Worm (Caenorhabditis elegans): Measurements from ENCODE around the gene eor-1.

DNA sequence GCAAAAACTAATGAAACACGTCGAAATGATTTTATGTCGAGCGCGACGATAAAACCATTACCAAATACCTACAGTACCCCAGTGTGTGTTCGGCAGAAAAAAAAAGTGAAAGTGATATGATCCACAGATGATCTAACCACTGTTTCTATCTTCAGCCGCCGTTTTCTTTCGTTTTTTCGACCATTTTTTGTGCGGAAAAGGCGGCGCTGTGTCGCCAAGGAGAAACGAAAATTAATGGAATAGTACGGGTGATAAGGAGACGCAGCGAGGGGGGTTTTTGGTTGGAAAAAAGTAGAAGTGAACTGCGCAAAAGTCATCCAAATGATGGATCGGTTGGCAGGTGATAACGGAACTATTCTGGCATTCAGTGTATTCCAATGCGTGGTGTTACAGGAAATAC, 3.9 kb downstream of the eor-1 start:
- TF ChIP-seq F39B2.1 (GFP tag; IDR thresholded peaks at IDR 0.05) = no peak
- TF ChIP-seq ceh-27 (GFP tag; optimal IDR thresholded peaks at IDR 0.05) = no peak
- TF ChIP-seq F33H1.4 (GFP tag; IDR thresholded peaks at IDR 0.05) = no peak
- TF ChIP-seq T26A5.8 (tag; optimal IDR thresholded peaks at IDR 0.05) = no peak
- TF ChIP-seq unc-62 (GFP tag; optimal IDR thresholded peaks at IDR 0.05) = no peak
- TF ChIP-seq snpc-1.1 (tag; optimal IDR thresholded peaks at IDR 0.05; ENCODE audit: insufficient read depth) = no peak
- TF ChIP-seq hsf-1 (GFP tag; IDR thresholded peaks at IDR 0.05) = no peak
- no peak for TF ChIP-seq bed-2 (GFP tag; IDR thresholded peaks at IDR 0.05)
- TF ChIP-seq efl-1 (GFP tag; optimal IDR thresholded peaks at IDR 0.05) = no peak
- TF ChIP-seq Y95B8A.8 (GFP tag; IDR thresholded peaks at IDR 0.05) = no peak
- TF ChIP-seq nfya-1 (tag; optimal IDR thresholded peaks at IDR 0.05; ENCODE audit: borderline replicate concordance, insufficient read depth) = no peak
- no peak for TF ChIP-seq snpc-4 (GFP tag; optimal IDR thresholded peaks at IDR 0.05)
- TF ChIP-seq snpc-4 (tag; optimal IDR thresholded peaks at IDR 0.05) = no peak
- no peak for TF ChIP-seq nhr-90 (tag; optimal IDR thresholded peaks at IDR 0.05)

Data from whole organism, young adult.